Fruit fly (Drosophila melanogaster) whole organism, wandering third instar larva: ENCODE data around the gene E2f2.

Experiments
- Abd-B ChIP-seq: fragments of >200 bp; optimal IDR thresholded peaks from 2 replicates; lab custom pipeline; 2017; ENCODE audit warnings: missing biosample characterization, missing genetic modification characterization
- CG32264 ChIP-seq: fragments of 200-800 bp; sonication (Bioruptor generic); optimal IDR thresholded peaks from 2 replicates; lab custom pipeline; 2016; ENCODE audit warnings: missing biosample characterization, missing genetic modification characterization
- CG9705 ChIP-seq: fragments of 200-800 bp; sonication (Bioruptor generic); optimal IDR thresholded peaks from 2 replicates; lab custom pipeline; 2018; ENCODE audit warnings: missing biosample characterization, mild to moderate bottlenecking, missing genetic modification characterization
- Dfd ChIP-seq: fragments of >200 bp; optimal IDR thresholded peaks from 2 replicates; lab custom pipeline; 2017; ENCODE audit warnings: missing biosample characterization, missing genetic modification characterization
- Dif ChIP-seq: fragments of 200-275, 200-300 bp; sonication (Bioruptor generic); optimal IDR thresholded peaks from 2 replicates; lab custom pipeline; 2018; ENCODE audit warnings: missing biosample characterization, missing genetic modification characterization; ENCODE audit not compliant: partially characterized antibody
- GATAd ChIP-seq: sonication (Bioruptor generic); optimal IDR thresholded peaks from 2 replicates; lab custom pipeline; 2016; ENCODE audit warnings: missing biosample characterization, missing genetic modification characterization
- HLH106 ChIP-seq: fragments of 200-800 bp; optimal IDR thresholded peaks from 3 replicates; lab custom pipeline; 2019; ENCODE audit warnings: missing biosample characterization, mild to moderate bottlenecking, missing genetic modification characterization, moderate library complexity
- Hr78 ChIP-seq: fragments of >200 bp; optimal IDR thresholded peaks from 2 replicates; lab custom pipeline; 2017; ENCODE audit warnings: missing biosample characterization, missing genetic modification characterization
- Hr83 ChIP-seq: fragments of 200-300 bp; sonication (Bioruptor generic); optimal IDR thresholded peaks from 2 replicates; lab custom pipeline; 2016; ENCODE audit warnings: missing biosample characterization, mild to moderate bottlenecking, missing genetic modification characterization, moderate library complexity; ENCODE audit not compliant: poor library complexity, severe bottlenecking
- Jra ChIP-seq: sonication (Bioruptor generic); optimal IDR thresholded peaks from 2 replicates; lab custom pipeline; 2016; ENCODE audit warnings: missing biosample characterization, missing genetic modification characterization
- Myc ChIP-seq: fragments of >200 bp; optimal IDR thresholded peaks from 2 replicates; lab custom pipeline; 2017
- N ChIP-seq: fragments of >200 bp; optimal IDR thresholded peaks from 2 replicates; lab custom pipeline; 2018; ENCODE audit warnings: missing biosample characterization, missing external identifiers, missing genetic modification characterization
- Rel ChIP-seq, 2 experiments: fragments of 200-800 bp; sonication (Bioruptor generic) in 1 of 2; optimal IDR thresholded peaks; 2 replicates in 1 of 2; 3 replicates in 1 of 2; lab custom pipeline; 2016 to 2019; ENCODE audit warnings: mild to moderate bottlenecking in 2 of 2, missing biosample characterization in 2 of 2, missing genetic modification characterization in 2 of 2, moderate library complexity in 1 of 2
- Sp1 ChIP-seq: fragments of 200-800 bp; sonication (Bioruptor generic); optimal IDR thresholded peaks from 3 replicates; lab custom pipeline; 2019; ENCODE audit warnings: missing biosample characterization, mild to moderate bottlenecking, missing genetic modification characterization, moderate library complexity
- Vsx2 ChIP-seq: fragments of 200-300, 225-300 bp; sonication (Bioruptor generic); optimal IDR thresholded peaks from 2 replicates; lab custom pipeline; 2018; ENCODE audit warnings: missing biosample characterization, missing genetic modification characterization; ENCODE audit not compliant: partially characterized antibody
- br ChIP-seq: fragments of 200-800 bp; sonication (Bioruptor generic); optimal IDR thresholded peaks from 2 replicates; lab custom pipeline; 2016; ENCODE audit warnings: missing biosample characterization, missing genetic modification characterization
- dmrt93B ChIP-seq: fragments of 200-800 bp; sonication (Bioruptor generic); optimal IDR thresholded peaks from 2 replicates; lab custom pipeline; 2018; ENCODE audit warnings: missing biosample characterization, mild to moderate bottlenecking, missing genetic modification characterization
- ey ChIP-seq: fragments of 200-800 bp; sonication (Bioruptor generic); optimal IDR thresholded peaks from 2 replicates; lab custom pipeline; 2016; ENCODE audit warnings: missing biosample characterization, missing genetic modification characterization
- foxo ChIP-seq, 2 experiments: fragments of 200-800 bp; sonication (Bioruptor generic); optimal IDR thresholded peaks; 2 replicates in 1 of 2; 3 replicates in 1 of 2; lab custom pipeline; 2016 to 2017; ENCODE audit warnings: missing biosample characterization in 2 of 2, missing genetic modification characterization in 2 of 2
- fru ChIP-seq: fragments of 200-800 bp; sonication (Bioruptor generic); optimal IDR thresholded peaks from 3 replicates; lab custom pipeline; 2016; ENCODE audit warnings: missing biosample characterization, mild to moderate bottlenecking, missing genetic modification characterization
- h ChIP-seq: fragments of 200-800 bp; sonication (Bioruptor generic); optimal IDR thresholded peaks from 3 replicates; lab custom pipeline; 2016; ENCODE audit warnings: missing biosample characterization, mild to moderate bottlenecking, missing genetic modification characterization
- jim ChIP-seq: fragments of 175-275, 200-325 bp; sonication (Bioruptor generic); optimal IDR thresholded peaks from 2 replicates; lab custom pipeline; 2016; ENCODE audit warnings: missing biosample characterization, mild to moderate bottlenecking, missing genetic modification characterization
- lola ChIP-seq: fragments of >200 bp; optimal IDR thresholded peaks from 2 replicates; lab custom pipeline; 2017; ENCODE audit warnings: missing biosample characterization, missing genetic modification characterization
- rgr ChIP-seq: fragments of 200-800 bp; sonication (Bioruptor generic); optimal IDR thresholded peaks from 3 replicates; lab custom pipeline; 2016; ENCODE audit warnings: missing biosample characterization, mild to moderate bottlenecking, missing genetic modification characterization
- sage ChIP-seq: fragments of 200-800 bp; sonication (Bioruptor generic); optimal IDR thresholded peaks from 2 replicates; lab custom pipeline; 2016; ENCODE audit warnings: missing biosample characterization, mild to moderate bottlenecking, missing genetic modification characterization
- sv ChIP-seq: fragments of 200-800 bp; sonication (Bioruptor generic); optimal IDR thresholded peaks from 3 replicates; lab custom pipeline; 2016; ENCODE audit warnings: missing biosample characterization, missing genetic modification characterization
- tai ChIP-seq: sonication (Bioruptor generic); optimal IDR thresholded peaks from 2 replicates; lab custom pipeline; 2016; ENCODE audit warnings: missing biosample characterization, missing genetic modification characterization
- usp ChIP-seq: fragments of >200 bp; optimal IDR thresholded peaks from 2 replicates; lab custom pipeline; 2017; ENCODE audit warnings: missing biosample characterization, missing genetic modification characterization
- woc ChIP-seq: sonication (Bioruptor generic); optimal IDR thresholded peaks from 2 replicates; lab custom pipeline; 2016; ENCODE audit warnings: missing biosample characterization, mild to moderate bottlenecking, missing genetic modification characterization

Gene E2f2

DNA sequence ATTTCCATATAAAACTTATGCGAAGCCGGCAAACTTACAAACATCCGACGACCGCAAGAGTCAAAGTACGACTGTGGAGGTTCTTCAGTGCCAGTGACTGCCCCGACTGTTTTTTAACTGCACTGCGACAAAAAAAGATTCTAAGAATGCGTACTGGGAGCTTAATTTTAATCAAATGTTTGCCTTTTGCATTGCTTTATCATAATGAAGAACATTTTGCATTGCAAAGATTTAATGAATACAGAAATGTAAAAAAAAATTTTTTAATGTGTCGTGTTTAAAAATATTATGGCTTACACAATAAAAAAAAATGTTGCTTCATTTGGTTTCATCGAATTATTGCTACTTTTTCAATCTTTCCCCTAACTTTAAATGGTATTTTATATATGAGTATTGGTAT lies 40.6 kb upstream of the E2f2 start:
- no peak for TF ChIP-seq Hr83 (GFP tag; lab: Kevin White, UChicago)
- no peak for TF ChIP-seq Jra (GFP tag; lab: Kevin White, UChicago)
- TF ChIP-seq ey (GFP tag; lab: Kevin White, UChicago) = peak; percentile 1
- TF ChIP-seq Hr78 (GFP tag; lab: Kevin White, UChicago) = no peak
- peak; percentile 13 for TF ChIP-seq fru
- TF ChIP-seq GATAd (GFP tag; lab: Kevin White, UChicago) = no peak
- peak; percentile 29 for TF ChIP-seq h (GFP tag; lab: Kevin White, UChicago)
- no peak for TF ChIP-seq Myc
- peak in 1 of 2 experiments; percentile 36 for TF ChIP-seq foxo (GFP tag; optimal IDR thresholded peaks at IDR 0.05; lab: Kevin White, UChicago)

DNA sequence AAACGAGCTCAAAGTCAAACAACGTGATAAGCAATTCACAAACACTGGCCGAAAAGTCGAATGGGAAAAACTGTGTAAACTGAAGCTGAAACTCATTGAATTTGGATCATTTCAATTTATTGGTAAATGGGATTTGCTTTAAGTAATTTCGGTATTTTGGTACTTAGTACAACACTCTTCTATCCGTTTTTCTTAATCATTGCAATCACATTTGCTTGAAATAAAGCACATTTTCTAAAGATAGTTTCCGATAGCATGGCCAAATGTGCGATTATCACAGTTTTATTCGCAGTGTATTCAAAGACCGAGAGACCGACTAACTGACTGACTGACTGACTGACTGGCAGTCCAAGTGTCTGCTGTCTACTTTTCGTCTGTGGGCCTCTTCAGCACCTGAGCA lies 40.0 kb upstream of the E2f2 start:
- TF ChIP-seq sage (no peak), fru (peak; percentile 46), h (GFP tag; lab: Kevin White, UChicago) (peak; percentile 39), foxo (GFP tag; optimal IDR thresholded peaks at IDR 0.05; lab: Kevin White, UChicago) (peak in 1 of 2 experiments; percentile 8), HLH106 (peak; percentile 28)

DNA sequence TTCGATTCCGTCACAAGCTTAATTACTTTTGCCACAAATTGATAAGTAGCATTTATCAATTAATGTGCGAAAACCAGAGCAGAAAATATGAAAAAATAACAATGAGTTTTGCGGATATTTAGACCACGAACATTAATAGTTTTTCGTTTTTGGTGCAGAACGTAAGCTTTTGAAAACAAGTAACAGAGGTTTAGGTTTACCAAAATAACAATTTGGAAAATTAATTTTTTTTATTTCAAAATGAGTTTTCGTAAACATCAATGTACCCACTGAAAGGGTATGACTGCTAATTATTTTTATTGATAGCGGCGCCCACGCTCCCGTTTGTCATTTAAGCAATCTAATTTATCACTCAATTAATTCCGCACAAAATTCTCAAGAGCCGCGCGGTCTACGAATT lies 38.8 kb upstream of the E2f2 start:
- TF ChIP-seq HLH106 = no peak
- peak; percentile 9 for TF ChIP-seq ey (GFP tag; lab: Kevin White, UChicago)
- TF ChIP-seq woc (GFP tag; lab: Kevin White, UChicago) = no peak
- TF ChIP-seq foxo (GFP tag; optimal IDR thresholded peaks at IDR 0.05; lab: Kevin White, UChicago) = peak in 1 of 2 experiments; percentile 12
- TF ChIP-seq h (GFP tag; lab: Kevin White, UChicago) = peak; percentile 14
- peak; percentile 4 for TF ChIP-seq rgr (GFP tag; lab: Kevin White, UChicago)

DNA sequence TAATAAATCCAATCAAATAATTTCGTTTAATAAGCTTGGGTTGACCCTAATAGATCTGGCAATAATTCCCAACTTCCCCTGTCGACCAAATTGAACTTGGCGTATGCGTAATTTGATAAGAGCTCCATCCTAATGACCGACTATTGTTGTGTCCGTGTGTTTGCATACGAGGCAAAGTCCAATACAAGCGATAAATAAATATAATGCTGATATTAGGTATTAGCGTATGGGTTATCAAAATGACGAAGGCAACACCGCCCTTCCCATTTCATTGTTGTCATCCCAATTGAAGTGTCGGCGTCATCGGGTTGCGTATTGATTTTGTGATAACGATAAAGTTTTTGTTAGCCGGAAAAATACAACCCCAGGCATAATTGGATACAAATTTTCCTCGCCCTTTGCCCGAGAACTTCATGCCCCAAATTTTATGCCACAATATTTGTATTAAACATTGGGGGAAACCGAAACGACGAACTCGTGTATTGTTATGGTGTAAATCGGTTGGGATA lies 32.8 kb upstream of the E2f2 start:
- no peak for TF ChIP-seq lola
- no peak for TF ChIP-seq sage
- TF ChIP-seq Hr83 (GFP tag; lab: Kevin White, UChicago) = no peak
- TF ChIP-seq Dfd (GFP tag; lab: Kevin White, UChicago) = no peak
- no peak for TF ChIP-seq tai (GFP tag; lab: Kevin White, UChicago)
- TF ChIP-seq br (GFP tag; lab: Kevin White, UChicago) = no peak
- TF ChIP-seq h (GFP tag; lab: Kevin White, UChicago) = no peak
- no peak for TF ChIP-seq rgr (GFP tag; lab: Kevin White, UChicago)
- no peak for TF ChIP-seq usp (GFP tag; lab: Kevin White, UChicago)
- no peak for TF ChIP-seq CG9705 (GFP tag; lab: Kevin White, UChicago)
- TF ChIP-seq Dif = no peak
- TF ChIP-seq sv (GFP tag; lab: Kevin White, UChicago) = no peak

DNA sequence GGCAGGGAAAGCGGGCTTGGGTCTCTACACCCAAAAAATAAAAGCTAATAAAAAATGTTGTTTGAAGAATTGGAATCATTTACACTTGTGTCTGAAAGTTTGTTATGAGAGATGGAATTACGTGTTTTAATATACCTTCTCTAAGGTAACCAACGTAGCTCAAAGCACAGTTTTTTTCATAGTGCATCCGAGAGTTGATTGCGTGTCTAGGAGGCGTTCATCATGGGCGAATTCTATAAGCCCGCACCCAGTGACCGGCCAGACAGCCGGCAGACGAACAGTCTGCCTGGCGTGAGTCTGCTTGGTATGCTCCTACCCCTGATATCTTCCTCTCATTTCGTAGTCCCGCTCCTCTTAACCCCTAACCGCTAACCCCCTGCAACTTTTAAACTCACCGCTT lies 31.2 kb upstream of the E2f2 start:
- TF ChIP-seq GATAd (GFP tag; lab: Kevin White, UChicago) (no peak), dmrt93B (no peak), CG32264 (GFP tag; lab: Kevin White, UChicago) (no peak), Vsx2 (no peak), usp (GFP tag; lab: Kevin White, UChicago) (no peak), Dif (no peak), Sp1 (GFP tag; lab: Kevin White, UChicago) (no peak)

DNA sequence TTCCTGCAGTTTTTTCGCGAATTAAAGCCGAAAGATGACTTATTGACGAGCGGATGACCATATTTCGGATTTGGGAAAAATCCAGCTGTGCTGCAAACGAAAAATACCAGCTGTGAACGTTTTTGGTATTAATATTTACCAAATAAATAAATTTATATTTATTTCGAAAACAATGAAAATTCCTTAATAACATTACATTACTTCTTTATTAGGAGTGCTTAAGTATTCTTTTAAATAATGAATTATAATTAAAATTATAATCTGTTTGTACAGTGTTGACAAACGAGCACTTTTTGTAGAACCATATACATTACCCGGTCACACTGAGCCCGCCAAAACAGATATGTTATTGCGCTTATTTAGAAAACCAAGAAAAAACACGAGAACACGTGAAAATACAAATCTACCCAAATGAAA lies 23.1 kb upstream of the E2f2 start, which contains the start of the genes bur and Mcm10:
TSS of gene bur (minus strand) at position 69 of the 417 bp plus-strand sequence.
TSS of gene Mcm10 (plus strand) at position 319 of the 417 bp plus-strand sequence.
- TF ChIP-seq HLH106 (peak; percentile 7), jim (no peak), N (GFP tag; lab: Kevin White, UChicago) (no peak), sage (peak; percentile 33)

DNA sequence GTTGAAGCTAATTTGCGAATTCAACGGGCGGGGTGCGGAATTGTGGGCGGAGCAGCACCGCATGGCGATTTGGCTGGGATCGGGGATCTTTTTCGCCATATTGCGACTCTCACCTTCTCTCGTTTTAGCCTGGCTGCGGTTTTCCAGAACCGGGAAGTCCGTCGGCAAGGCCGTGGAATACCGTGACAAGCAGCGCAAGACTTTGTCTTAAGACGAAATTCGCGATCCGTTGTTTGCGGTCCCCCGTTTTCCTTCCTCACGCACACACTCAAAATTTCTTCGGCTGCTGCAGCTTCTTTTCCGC lies 22.6 kb upstream of the E2f2 start:
- TF ChIP-seq rgr (GFP tag; lab: Kevin White, UChicago) (no peak), dmrt93B (no peak), Sp1 (GFP tag; lab: Kevin White, UChicago) (no peak), Rel (GFP tag; optimal IDR thresholded peaks at IDR 0.05; lab: Kevin White, UChicago) (no peak), Rel (tag; optimal IDR thresholded peaks at IDR 0.05; lab: Kevin White, UChicago) (peak; percentile 67), ey (GFP tag; lab: Kevin White, UChicago) (no peak), Dfd (GFP tag; lab: Kevin White, UChicago) (no peak), Abd-B (GFP tag; lab: Kevin White, UChicago) (no peak)
